Worm (Caenorhabditis elegans): ENCODE results near the gene pals-29.

ce11 chrIV:14547292-14547691 lies 4.9 kb upstream of the pals-29 start:
- TF ChIP-seq odd-2 (tag; optimal IDR thresholded peaks at IDR 0.05) (no peak), ama-1 (optimal IDR thresholded peaks at IDR 0.05) (no peak), pqm-1 (tag; optimal IDR thresholded peaks at IDR 0.05) (no peak), fkh-10 (GFP tag; optimal IDR thresholded peaks at IDR 0.05) (no peak), ceh-18 (tag; optimal IDR thresholded peaks at IDR 0.05) (no peak), K09A11.1 (tag; optimal IDR thresholded peaks at IDR 0.05; ENCODE audit: insufficient read depth) (no peak), nhr-232 (tag; optimal IDR thresholded peaks at IDR 0.05) (no peak), lim-6 (tag; optimal IDR thresholded peaks at IDR 0.05) (no peak), che-1 (tag; optimal IDR thresholded peaks at IDR 0.05) (no peak), nhr-11 (tag; optimal IDR thresholded peaks at IDR 0.05) (no peak), lin-11 (tag; optimal IDR thresholded peaks at IDR 0.05) (no peak)
